Comparison of ENCODE assay signal across 4 fruit fly cellular contexts in genomic region chr3L:16146539-16146934, dm6.
TF ChIP-seq lines count a peak whose summit lies in the region.

No protein-coding gene starts in this region.

- no peak for TF ChIP-seq CTCF in whole organism, embryonic (GFP tag; optimal IDR thresholded peaks at IDR 0.05; lab: Kevin White, UChicago)

TF ChIP-seq in whole organism, adult, 20 proteins besides CTCF, POLR2A, EP300 and RAD21:
- TF ChIP-seq Clk (GFP tag; optimal IDR thresholded peaks at IDR 0.05; lab: Kevin White, UChicago): no peak
- TF ChIP-seq bab1 (GFP tag; optimal IDR thresholded peaks at IDR 0.05; lab: Kevin White, UChicago): no peak
- no peak for TF ChIP-seq toe (GFP tag; optimal IDR thresholded peaks at IDR 0.05; lab: Kevin White, UChicago)
- no peak for TF ChIP-seq CG7045 (GFP tag; optimal IDR thresholded peaks at IDR 0.05; lab: Kevin White, UChicago)
- no peak for TF ChIP-seq ovo (GFP tag; optimal IDR thresholded peaks at IDR 0.05; lab: Kevin White, UChicago)
- TF ChIP-seq kay (GFP tag; lab: Kevin White, UChicago; ENCODE audit: borderline replicate concordance): peak; percentile 66

TF ChIP-seq in whole organism, embryonic, 481 proteins besides CTCF, POLR2A, EP300 and RAD21 (continues in another document):
- TF ChIP-seq CG34422 (GFP tag; IDR thresholded peaks at IDR 0.05; lab: Robert Waterston, UW) (no peak), ERR (GFP tag; optimal IDR thresholded peaks at IDR 0.05; lab: Kevin White, UChicago) (no peak), ase (GFP tag; IDR thresholded peaks at IDR 0.05; lab: Robert Waterston, UW) (no peak), CG4730 (GFP tag; IDR thresholded peaks at IDR 0.05; lab: Robert Waterston, UW) (no peak), tgo (GFP tag; IDR thresholded peaks at IDR 0.05; lab: Robert Waterston, UW) (peak; percentile 22; the same call in 1 of the 3 replicates), crp (GFP tag; optimal IDR thresholded peaks at IDR 0.05; lab: Kevin White, UChicago) (no peak), CG34224 (GFP tag; IDR thresholded peaks at IDR 0.05; lab: Robert Waterston, UW; ENCODE audit: partially characterized antibody) (no peak), CG6175 (GFP tag; IDR thresholded peaks at IDR 0.05; lab: Robert Waterston, UW) (no peak), eyg (GFP tag; optimal IDR thresholded peaks at IDR 0.05; lab: Kevin White, UChicago) (no peak), gsb-n (tag; optimal IDR thresholded peaks at IDR 0.05; lab: Kevin White, UChicago) (no peak), bsh (GFP tag; optimal IDR thresholded peaks at IDR 0.05; lab: Kevin White, UChicago) (no peak), HLH3B (GFP tag; IDR thresholded peaks at IDR 0.05; lab: Robert Waterston, UW) (0 out of 2 replicates have a peak, but pooled peaks have one; percentile 11), crc (GFP tag; optimal IDR thresholded peaks at IDR 0.05; lab: Kevin White, UChicago) (no peak), wor (GFP tag; IDR thresholded peaks at IDR 0.05; lab: Robert Waterston, UW) (no peak), repo (GFP tag; optimal IDR thresholded peaks at IDR 0.05; lab: Kevin White, UChicago) (no peak), D19A (tag; optimal IDR thresholded peaks at IDR 0.05; lab: Kevin White, UChicago) (no peak), Max (GFP tag; optimal IDR thresholded peaks at IDR 0.05; lab: Kevin White, UChicago) (no peak), Camta (GFP tag; optimal IDR thresholded peaks at IDR 0.05; lab: Kevin White, UChicago) (no peak), sug (tag; optimal IDR thresholded peaks at IDR 0.05; lab: Kevin White, UChicago) (peak; percentile 47), so (GFP tag; IDR thresholded peaks at IDR 0.05; lab: Robert Waterston, UW) (no peak), Asciz (GFP tag; optimal IDR thresholded peaks at IDR 0.05; lab: Kevin White, UChicago) (peak; percentile 7), CG11247 (GFP tag; IDR thresholded peaks at IDR 0.05; lab: Robert Waterston, UW) (no peak), CG3065 (GFP tag; optimal IDR thresholded peaks at IDR 0.05; lab: Kevin White, UChicago) (no peak), CG5245 (GFP tag; optimal IDR thresholded peaks at IDR 0.05; lab: Kevin White, UChicago) (no peak), CG4404 (GFP tag; IDR thresholded peaks at IDR 0.05; lab: Robert Waterston, UW) (no peak), GATAe (GFP tag; conservative IDR thresholded peaks at IDR 0.05; lab: Robert Waterston, UW) (no peak; the same call in 1 of the 2 replicates), NC2α (GFP tag; optimal IDR thresholded peaks at IDR 0.05; lab: Kevin White, UChicago) (no peak), Eip74EF (GFP tag; optimal IDR thresholded peaks at IDR 0.05; lab: Kevin White, UChicago) (no peak), Atf6 (GFP tag; IDR thresholded peaks at IDR 0.05; lab: Robert Waterston, UW) (peak; percentile 59), sens (GFP tag; lab: Kevin White, UChicago) (no peak)

TF ChIP-seq in whole organism, prepupa, 60 proteins besides CTCF, POLR2A, EP300 and RAD21:
- TF ChIP-seq fd59A (GFP tag; optimal IDR thresholded peaks at IDR 0.05; lab: Kevin White, UChicago) (no peak), Hr4 (GFP tag; optimal IDR thresholded peaks at IDR 0.05; lab: Kevin White, UChicago) (peak; percentile 5), Eip78C (GFP tag; lab: Kevin White, UChicago) (peak; percentile 75)

TF ChIP-seq in whole organism, wandering third instar larva, 38 proteins besides CTCF, POLR2A, EP300 and RAD21:
- no peak for TF ChIP-seq dsf (GFP tag; optimal IDR thresholded peaks at IDR 0.05; lab: Kevin White, UChicago; ENCODE audit: borderline replicate concordance)
- TF ChIP-seq psq (GFP tag; optimal IDR thresholded peaks at IDR 0.05; lab: Kevin White, UChicago): no peak
- no peak for TF ChIP-seq woc (GFP tag; optimal IDR thresholded peaks at IDR 0.05; lab: Kevin White, UChicago)
- peak; percentile 5 for TF ChIP-seq Hnf4 (GFP tag; optimal IDR thresholded peaks at IDR 0.05; lab: Kevin White, UChicago)
- peak; percentile 38 for TF ChIP-seq HLH106 (tag; optimal IDR thresholded peaks at IDR 0.05; lab: Kevin White, UChicago)
- TF ChIP-seq usp (GFP tag; optimal IDR thresholded peaks at IDR 0.05; lab: Kevin White, UChicago): no peak
- peak; percentile 37 for TF ChIP-seq tai (GFP tag; optimal IDR thresholded peaks at IDR 0.05; lab: Kevin White, UChicago)
- TF ChIP-seq h (GFP tag; optimal IDR thresholded peaks at IDR 0.05; lab: Kevin White, UChicago): peak; percentile 31
- TF ChIP-seq foxo (GFP tag; optimal IDR thresholded peaks at IDR 0.05; lab: Kevin White, UChicago): peak in 1 of 2 experiments; percentile 29
